Worm (Caenorhabditis elegans) whole organism, L4 larva: ENCODE measurements around the gene trm-1.

Source experiments
- dve-1 ChIP-seq: sonication (generic microtip); optimal IDR thresholded peaks from 2 replicates; lab custom pipeline; 2017; ENCODE audit warnings: antibody characterized with exemption, mild to moderate bottlenecking, missing genetic modification characterization, missing compliant biosample characterization; ENCODE audit not compliant: insufficient read depth
- egl-27 ChIP-seq: sonication (generic microtip); optimal IDR thresholded peaks from 3 replicates; lab custom pipeline; 2017; ENCODE audit warnings: missing biosample characterization, missing genetic modification reagents, missing genetic modification characterization
- hlh-11 ChIP-seq: fragments of 200-800 bp; sonication (Bioruptor generic); optimal IDR thresholded peaks from 2 replicates; lab custom pipeline; 2018; ENCODE audit warnings: mild to moderate bottlenecking, missing genetic modification characterization, missing compliant biosample characterization
- lir-3 ChIP-seq: sonication (generic microtip); optimal IDR thresholded peaks from 2 replicates; lab custom pipeline; 2016; ENCODE audit warnings: mild to moderate bottlenecking, missing genetic modification characterization, missing compliant biosample characterization
- nhr-111 ChIP-seq: fragments of 200-800 bp; sonication (Bioruptor generic); optimal IDR thresholded peaks from 2 replicates; lab custom pipeline; 2018; ENCODE audit warnings: mild to moderate bottlenecking, missing genetic modification characterization, missing compliant biosample characterization
- nhr-25 ChIP-seq: sonication (generic microtip); optimal IDR thresholded peaks from 2 replicates; lab custom pipeline; 2017; ENCODE audit warnings: missing genetic modification characterization, mild to moderate bottlenecking, missing compliant biosample characterization, antibody characterized with exemption, moderate library complexity, borderline replicate concordance; ENCODE audit not compliant: insufficient read depth
- spr-1 ChIP-seq: sonication (generic microtip); optimal IDR thresholded peaks from 2 replicates; lab custom pipeline; 2016; ENCODE audit warnings: mild to moderate bottlenecking, missing genetic modification characterization, missing compliant biosample characterization
- unc-130 ChIP-seq: sonication (generic microtip); optimal IDR thresholded peaks from 2 replicates; lab custom pipeline; 2016; ENCODE audit warnings: missing genetic modification reagents, missing genetic modification characterization, missing compliant biosample characterization
- zip-2 ChIP-seq: fragments of 150-350 bp; optimal IDR thresholded peaks from 2 replicates; lab custom pipeline; 2014; ENCODE audit warnings: missing biosample characterization, missing genetic modification characterization

ce11 chrV:14156468-14156867, 28.9 kb downstream of the trm-1 start, which contains the start of gene AH10.2:
- no peak for TF ChIP-seq nhr-111 (GFP tag; lab: Kevin White, UChicago)
- TF ChIP-seq hlh-11 (tag; lab: Kevin White, UChicago): no peak
- TF ChIP-seq nhr-25 (tag; lab: Kevin White, UChicago): no peak
- TF ChIP-seq lir-3 (tag; lab: Kevin White, UChicago): no peak
- no peak for TF ChIP-seq zip-2 (tag; lab: Kevin White, UChicago)
- TF ChIP-seq unc-130 (GFP tag; lab: Kevin White, UChicago): no peak
- no peak for TF ChIP-seq dve-1 (tag; lab: Kevin White, UChicago)
- TF ChIP-seq spr-1 (tag; lab: Kevin White, UChicago): no peak
- no peak for TF ChIP-seq egl-27 (tag; lab: Kevin White, UChicago)
